Worm (Caenorhabditis elegans): ENCODE measurements around the gene F49E8.7.

DNA sequence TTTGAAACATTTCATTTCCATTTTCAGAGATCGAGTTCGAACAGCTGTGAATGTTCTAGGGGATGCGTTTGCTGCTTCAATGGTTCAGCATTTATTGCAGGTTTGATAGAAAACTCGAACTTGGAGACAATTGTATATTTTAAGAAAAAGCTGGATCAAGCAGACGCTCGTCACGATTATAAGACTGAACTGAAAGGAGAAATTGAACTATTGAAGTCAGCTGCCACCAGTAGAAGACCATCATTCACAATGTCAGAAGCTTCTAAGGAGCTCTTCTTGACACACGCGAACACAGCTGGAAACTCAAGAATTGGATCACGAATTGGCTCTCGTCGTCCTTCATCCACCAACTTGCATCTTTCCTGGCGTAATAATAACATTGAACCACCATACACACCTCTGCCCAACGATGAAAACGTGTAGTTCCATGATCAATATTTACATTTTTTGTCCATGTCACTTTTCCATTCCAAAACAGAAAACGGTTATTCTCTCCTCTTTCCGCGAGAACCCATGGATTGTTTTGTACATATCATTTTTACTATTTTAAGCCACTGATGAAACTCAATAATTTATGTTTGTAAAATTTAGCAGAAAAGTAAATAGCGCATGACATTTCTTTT is 50.2 kb downstream of the F49E8.7 start:
- TF ChIP-seq R02D3.7 (tag; optimal IDR thresholded peaks at IDR 0.05): no peak
- peak; percentile 13 for TF ChIP-seq lin-13 (GFP tag; optimal IDR thresholded peaks at IDR 0.05)
- TF ChIP-seq ama-1 (optimal IDR thresholded peaks at IDR 0.05): peak; percentile 78
- no peak for TF ChIP-seq ZK546.5 (tag; optimal IDR thresholded peaks at IDR 0.05)
- TF ChIP-seq aly-2 (tag; optimal IDR thresholded peaks at IDR 0.05): no peak
- TF ChIP-seq nhr-11 (tag; optimal IDR thresholded peaks at IDR 0.05): no peak
- TF ChIP-seq C34F6.9 (tag; optimal IDR thresholded peaks at IDR 0.05): no peak
- TF ChIP-seq ztf-4 (tag; optimal IDR thresholded peaks at IDR 0.05): peak; percentile 12
- TF ChIP-seq lin-39 (tag; optimal IDR thresholded peaks at IDR 0.05): no peak
